Worm (Caenorhabditis elegans): ENCODE results near the gene nrde-1.

DNA sequence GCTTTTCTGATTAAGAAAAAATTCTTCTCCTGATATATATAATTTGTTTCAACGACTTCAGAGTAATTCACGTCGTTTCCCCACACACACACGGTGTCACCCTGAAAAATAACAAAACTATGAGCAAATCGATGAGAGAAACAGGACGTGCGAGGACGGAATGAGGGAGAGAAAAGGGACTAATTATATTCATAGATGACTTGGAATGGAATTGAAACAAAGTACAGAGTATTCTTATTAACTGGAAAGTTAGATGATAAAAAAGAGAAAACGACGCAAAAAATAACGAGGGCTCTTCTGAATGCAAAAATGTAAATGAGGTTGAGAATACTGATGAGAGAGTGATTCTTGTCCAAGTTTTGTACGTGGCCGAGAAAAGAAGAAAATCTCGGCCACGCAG lies 42.9 kb upstream of the nrde-1 start, which contains the start of gene C46F11.6:
- no peak for TF ChIP-seq T22C8.4 (GFP tag; IDR thresholded peaks at IDR 0.05)
- no peak for TF ChIP-seq med-1 (GFP tag; optimal IDR thresholded peaks at IDR 0.05; ENCODE audit: insufficient read depth)
- no peak for TF ChIP-seq tab-1 (GFP tag; IDR thresholded peaks at IDR 0.05)
- no peak for TF ChIP-seq flt-1 (GFP tag; IDR thresholded peaks at IDR 0.05)
- TF ChIP-seq ztf-29 (GFP tag; IDR thresholded peaks at IDR 0.05) = no peak
- no peak for TF ChIP-seq ref-1 (GFP tag; conservative IDR thresholded peaks at IDR 0.05)

Data from whole organism, midembryonic.